Fruit fly (Drosophila melanogaster): ENCODE data around the gene lmgB.

lmgB gene

dm6 chr2L:8541469-8542233 lies 13.2 kb upstream of the lmgB start, which contains the start of gene Sema1a:
Gene Sema1a (plus strand): TSS chr2L:8542147.
- TF ChIP-seq crc (GFP tag; optimal IDR thresholded peaks at IDR 0.05) (peak; percentile 70), Sox100B (GFP tag; optimal IDR thresholded peaks at IDR 0.05) (no peak), lbe (GFP tag; optimal IDR thresholded peaks at IDR 0.05) (no peak), CG14667 (GFP tag; IDR thresholded peaks at IDR 0.05) (no peak; the same call in 1 of the 2 replicates), Mrtf (GFP tag; IDR thresholded peaks at IDR 0.05) (no peak; the same call in 2 of the 3 replicates), CG1603 (tag; optimal IDR thresholded peaks at IDR 0.05) (peak; percentile 63), Fer2 (tag; optimal IDR thresholded peaks at IDR 0.05) (no peak), repo (GFP tag; optimal IDR thresholded peaks at IDR 0.05) (peak; percentile 46), MTF-1 (GFP tag; optimal IDR thresholded peaks at IDR 0.05; ENCODE audit: borderline replicate concordance) (peak; percentile 1), exex (tag; optimal IDR thresholded peaks at IDR 0.05) (peak; percentile 14), CG7357 (GFP tag; IDR thresholded peaks at IDR 0.05) (no peak; the same call in 2 of the 3 replicates), ro (GFP tag; IDR thresholded peaks at IDR 0.05) (no peak), CG12769 (tag; optimal IDR thresholded peaks at IDR 0.05) (peak; percentile 69), dmrt99B (tag; optimal IDR thresholded peaks at IDR 0.05) (peak; percentile 57), chif (GFP tag; optimal IDR thresholded peaks at IDR 0.05) (peak; percentile 7 to 74), CG9932 (GFP tag; IDR thresholded peaks at IDR 0.05) (peak; percentile 76), CG9609 (GFP tag; optimal IDR thresholded peaks at IDR 0.05) (peak; percentile 45), usp (GFP tag; optimal IDR thresholded peaks at IDR 0.05) (no peak), Vsx1 (GFP tag; optimal IDR thresholded peaks at IDR 0.05) (no peak), lola (GFP tag; optimal IDR thresholded peaks at IDR 0.05) (peak in 1 of 3 experiments; percentile 39), CG9437 (GFP tag; optimal IDR thresholded peaks at IDR 0.05) (no peak), Dip3 (GFP tag; optimal IDR thresholded peaks at IDR 0.05) (peak; percentile 52), CG12219 (GFP tag; optimal IDR thresholded peaks at IDR 0.05) (peak; percentile 59), twi (tag; optimal IDR thresholded peaks at IDR 0.05) (peak; percentile 41), CG30020 (tag; optimal IDR thresholded peaks at IDR 0.05) (peak; percentile 31), Lhr (GFP tag; optimal IDR thresholded peaks at IDR 0.05) (peak; percentile 42), bowl (GFP tag; IDR thresholded peaks at IDR 0.05) (0 out of 2 replicates have a peak, but pooled peaks have one; percentile 5), Dfd (GFP tag; optimal IDR thresholded peaks at IDR 0.05) (no peak), Optix (GFP tag; IDR thresholded peaks at IDR 0.05) (no peak; the same call in 2 of the 3 replicates), Hr39 (optimal IDR thresholded peaks at IDR 0.05) (no peak), CG13775 (GFP tag; optimal IDR thresholded peaks at IDR 0.05) (peak; percentile 66), Poxn (GFP tag; IDR thresholded peaks at IDR 0.05) (peak; percentile 67; the same call in 1 of the 2 replicates), CG4328 (GFP tag; optimal IDR thresholded peaks at IDR 0.05) (no peak), CG12236 (GFP tag; optimal IDR thresholded peaks at IDR 0.05) (peak; percentile 13), CG15601 (tag; optimal IDR thresholded peaks at IDR 0.05) (peak; percentile 34), eyg (GFP tag; optimal IDR thresholded peaks at IDR 0.05) (peak; percentile 24), zf30C (GFP tag; optimal IDR thresholded peaks at IDR 0.05) (no peak), CG11504 (tag; optimal IDR thresholded peaks at IDR 0.05) (peak; percentile 82), CrebB (tag; optimal IDR thresholded peaks at IDR 0.05) (peak; percentile 30), row (GFP tag; IDR thresholded peaks at IDR 0.05) (peak; percentile 92), CG2116 (GFP tag; optimal IDR thresholded peaks at IDR 0.05) (peak; percentile 33), CG17802 (tag; optimal IDR thresholded peaks at IDR 0.05) (no peak), CG14441 (GFP tag; IDR thresholded peaks at IDR 0.05) (peak; percentile 80), BtbVII (GFP tag; optimal IDR thresholded peaks at IDR 0.05) (peak; percentile 34), CG13296 (GFP tag; optimal IDR thresholded peaks at IDR 0.05) (peak; percentile 55), Dad (GFP tag; optimal IDR thresholded peaks at IDR 0.05) (peak; percentile 30), Fer3 (tag; optimal IDR thresholded peaks at IDR 0.05) (peak; percentile 53), CG6813 (GFP tag; optimal IDR thresholded peaks at IDR 0.05) (no peak), CG13624 (GFP tag; optimal IDR thresholded peaks at IDR 0.05) (peak; percentile 67)
